Worm (Caenorhabditis elegans) whole organism, mixed stage, embryonic: ENCODE data around the gene cyn-12.

Experiments
- blmp-1 ChIP-seq: fragments of 150-350 bp; optimal IDR thresholded peaks from 2 replicates; lab custom pipeline; 2014; ENCODE audit warnings: missing biosample characterization, missing genetic modification characterization
- lin-13 ChIP-seq: fragments of 150-350 bp; optimal IDR thresholded peaks from 2 replicates; lab custom pipeline; 2014; ENCODE audit warnings: missing biosample characterization, missing genetic modification characterization
- mab-5 ChIP-seq: fragments of 150-350 bp; optimal IDR thresholded peaks from 2 replicates; lab custom pipeline; 2014; ENCODE audit warnings: missing biosample characterization, missing genetic modification characterization
- mep-1 ChIP-seq: fragments of 150-350 bp; optimal IDR thresholded peaks from 2 replicates; lab custom pipeline; 2017; ENCODE audit warnings: missing biosample characterization, missing genetic modification reagents, missing genetic modification characterization, inconsistent platforms
- nhr-12 ChIP-seq: fragments of 150-350 bp; optimal IDR thresholded peaks from 2 replicates; lab custom pipeline; 2014; ENCODE audit warnings: missing biosample characterization, missing genetic modification characterization
- nhr-28 ChIP-seq: fragments of 150-350 bp; optimal IDR thresholded peaks from 2 replicates; lab custom pipeline; 2014; ENCODE audit warnings: missing biosample characterization, missing genetic modification characterization
- nhr-76 ChIP-seq: sonication (generic microtip); optimal IDR thresholded peaks from 2 replicates; lab custom pipeline; 2017; ENCODE audit warnings: missing biosample characterization, missing genetic modification characterization
- pha-4 ChIP-seq: fragments of 150-350 bp; optimal IDR thresholded peaks from 2 replicates; lab custom pipeline; 2018; ENCODE audit warnings: missing biosample characterization, missing genetic modification reagents, missing genetic modification characterization
- sem-2 ChIP-seq: fragments of 200-800 bp; sonication (Bioruptor generic); optimal IDR thresholded peaks from 2 replicates; lab custom pipeline; 2018; ENCODE audit warnings: mild to moderate bottlenecking, missing genetic modification characterization, missing compliant biosample characterization
- unc-39 ChIP-seq: fragments of 150-350 bp; optimal IDR thresholded peaks from 2 replicates; lab custom pipeline; 2014; ENCODE audit warnings: missing biosample characterization, missing genetic modification characterization

DNA sequence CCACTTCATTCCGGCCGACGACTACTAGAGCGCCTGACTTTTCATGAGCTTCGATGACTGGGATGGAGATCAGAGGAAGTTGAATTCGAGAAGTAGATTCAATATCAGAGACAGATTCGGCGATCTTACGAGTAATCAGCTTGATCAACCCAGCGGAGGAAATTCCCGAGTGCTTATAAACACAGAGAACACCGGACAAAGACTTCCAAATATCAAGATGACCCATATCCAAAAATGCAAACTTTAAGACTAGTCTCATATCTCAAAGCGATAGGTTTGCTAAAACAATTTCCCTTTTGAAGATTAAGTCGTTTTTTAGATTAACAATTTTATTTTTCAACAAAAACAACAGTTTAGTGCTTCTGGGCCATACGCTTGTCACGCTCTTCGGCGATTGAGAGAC is 49.6 kb downstream of the cyn-12 start, which contains the start of gene Y43B11AR.3:
- TF ChIP-seq lin-13 (no peak), blmp-1 (tag; lab: Kevin White, UChicago) (no peak), nhr-28 (no peak), mab-5 (tag; lab: Kevin White, UChicago) (no peak), nhr-76 (no peak), unc-39 (tag; lab: Kevin White, UChicago) (no peak), sem-2 (GFP tag; lab: Kevin White, UChicago) (no peak), pha-4 (tag; lab: Kevin White, UChicago) (no peak), mep-1 (tag; lab: Kevin White, UChicago) (no peak), nhr-12 (tag; lab: Kevin White, UChicago) (no peak)
